Worm (Caenorhabditis elegans) whole organism, L3 larva: ENCODE data around the gene wago-10.

Source experiments
- R02D3.7 ChIP-seq: fragments of 150-350 bp; optimal IDR thresholded peaks from 2 replicates; lab custom pipeline; 2014; ENCODE audit warnings: missing biosample characterization, missing genetic modification characterization
- ZK546.5 ChIP-seq: sonication (generic microtip); optimal IDR thresholded peaks from 2 replicates; lab custom pipeline; 2017; ENCODE audit warnings: missing biosample characterization, missing genetic modification characterization
- ama-1 ChIP-seq: fragments of 150-350 bp; optimal IDR thresholded peaks from 2 replicates; lab custom pipeline; 2018
- ceh-16 ChIP-seq: sonication (generic microtip); optimal IDR thresholded peaks from 2 replicates; lab custom pipeline; 2017; ENCODE audit warnings: missing biosample characterization, missing genetic modification characterization
- ceh-28 ChIP-seq: fragments of 150-350 bp; optimal IDR thresholded peaks from 2 replicates; lab custom pipeline; 2014; ENCODE audit warnings: missing biosample characterization, missing genetic modification reagents, missing genetic modification characterization
- ceh-82 ChIP-seq: fragments of 150-350 bp; optimal IDR thresholded peaks from 2 replicates; lab custom pipeline; 2014; ENCODE audit warnings: missing biosample characterization, missing genetic modification characterization
- ceh-9 ChIP-seq: sonication (generic microtip); optimal IDR thresholded peaks from 2 replicates; lab custom pipeline; 2018; ENCODE audit warnings: missing biosample characterization, missing genetic modification characterization
- egl-27 ChIP-seq: sonication (generic microtip); optimal IDR thresholded peaks from 4 replicates; lab custom pipeline; 2017; ENCODE audit warnings: missing biosample characterization, missing genetic modification reagents, missing genetic modification characterization
- egl-5 ChIP-seq: fragments of 150-350 bp; optimal IDR thresholded peaks from 2 replicates; lab custom pipeline; 2017; ENCODE audit warnings: missing biosample characterization, missing genetic modification reagents, missing genetic modification characterization, inconsistent platforms
- elt-1 ChIP-seq: fragments of 150-350 bp; optimal IDR thresholded peaks from 2 replicates; lab custom pipeline; 2014; ENCODE audit warnings: missing biosample characterization, missing genetic modification characterization
- elt-2 ChIP-seq: sonication (generic microtip); optimal IDR thresholded peaks from 2 replicates; lab custom pipeline; 2016; ENCODE audit warnings: missing genetic modification reagents, mild to moderate bottlenecking, missing genetic modification characterization, missing compliant biosample characterization
- elt-3 ChIP-seq, 3 experiments: fragments of 150-350 bp in 1 of 3; sonication (generic microtip) in 2 of 3; optimal IDR thresholded peaks; 2 replicates in 2 of 3; 4 replicates in 1 of 3; lab custom pipeline; 2014 to 2017; ENCODE audit warnings: missing biosample characterization in 3 of 3, missing genetic modification characterization in 3 of 3
- eor-1 ChIP-seq, 2 experiments: fragments of 150-350 bp; optimal IDR thresholded peaks; 2 replicates each; lab custom pipeline; 2014 to 2018; ENCODE audit warnings: missing biosample characterization in 2 of 2, missing genetic modification characterization in 2 of 2
- fkh-2 ChIP-seq: fragments of 150-350 bp; optimal IDR thresholded peaks from 2 replicates; lab custom pipeline; 2014; ENCODE audit warnings: missing biosample characterization, missing genetic modification reagents, missing genetic modification characterization
- fos-1 ChIP-seq: fragments of 150-350 bp; optimal IDR thresholded peaks from 2 replicates; lab custom pipeline; 2014; ENCODE audit warnings: missing biosample characterization, missing genetic modification characterization
- hmg-11 ChIP-seq: sonication (generic microtip); optimal IDR thresholded peaks from 2 replicates; lab custom pipeline; 2016; ENCODE audit warnings: missing genetic modification characterization, missing compliant biosample characterization
- jun-1 ChIP-seq: fragments of 150-350 bp; optimal IDR thresholded peaks from 2 replicates; lab custom pipeline; 2014; ENCODE audit warnings: missing biosample characterization, missing genetic modification reagents, missing genetic modification characterization
- lin-15B ChIP-seq: fragments of 150-350 bp; optimal IDR thresholded peaks from 2 replicates; lab custom pipeline; 2014; ENCODE audit warnings: missing biosample characterization, missing genetic modification characterization
- lsy-12 ChIP-seq: sonication (generic microtip); optimal IDR thresholded peaks from 2 replicates; lab custom pipeline; 2016; ENCODE audit warnings: mild to moderate bottlenecking, missing genetic modification characterization, missing compliant biosample characterization
- nfya-1 ChIP-seq: sonication (generic microtip); optimal IDR thresholded peaks from 2 replicates; lab custom pipeline; 2017; ENCODE audit warnings: missing genetic modification characterization, mild to moderate bottlenecking, missing compliant biosample characterization, antibody characterized with exemption, moderate library complexity; ENCODE audit not compliant: insufficient read depth
- nhr-12 ChIP-seq: fragments of 150-350 bp; optimal IDR thresholded peaks from 2 replicates; lab custom pipeline; 2014; ENCODE audit warnings: missing biosample characterization, missing genetic modification characterization
- nhr-23 ChIP-seq: fragments of 150-350 bp; optimal IDR thresholded peaks from 2 replicates; lab custom pipeline; 2014; ENCODE audit warnings: missing biosample characterization, missing genetic modification reagents, missing genetic modification characterization
- nhr-25 ChIP-seq: sonication (generic microtip); optimal IDR thresholded peaks from 2 replicates; lab custom pipeline; 2017; ENCODE audit warnings: missing biosample characterization, missing genetic modification characterization
- nhr-43 ChIP-seq: sonication (generic microtip); optimal IDR thresholded peaks from 2 replicates; lab custom pipeline; 2016; ENCODE audit warnings: mild to moderate bottlenecking, missing genetic modification characterization, missing compliant biosample characterization; ENCODE audit not compliant: poor library complexity, severe bottlenecking
- nhr-76 ChIP-seq: fragments of 150-350 bp; sonication (generic microtip); optimal IDR thresholded peaks from 5 replicates; lab custom pipeline; 2014; ENCODE audit warnings: missing biosample characterization, missing genetic modification characterization
- pha-4 ChIP-seq: fragments of 150-350 bp; optimal IDR thresholded peaks from 2 replicates; lab custom pipeline; 2014; ENCODE audit warnings: missing biosample characterization, missing genetic modification reagents, missing genetic modification characterization
- pqm-1 ChIP-seq: fragments of 150-350 bp; optimal IDR thresholded peaks from 2 replicates; lab custom pipeline; 2017; ENCODE audit warnings: missing biosample characterization, missing genetic modification characterization, inconsistent platforms
- sea-2 ChIP-seq: fragments of 150-350 bp; sonication (generic microtip); optimal IDR thresholded peaks from 4 replicates; lab custom pipeline; 2014; ENCODE audit warnings: missing biosample characterization, missing genetic modification reagents, missing genetic modification characterization
- skn-1 ChIP-seq: fragments of 150-350 bp; optimal IDR thresholded peaks from 2 replicates; lab custom pipeline; 2014; ENCODE audit warnings: missing biosample characterization, missing genetic modification characterization
- snpc-4 ChIP-seq: fragments of 150-350 bp; optimal IDR thresholded peaks from 2 replicates; lab custom pipeline; 2014; ENCODE audit warnings: missing biosample characterization, missing genetic modification characterization
- ztf-11 ChIP-seq: fragments of 150-350 bp; optimal IDR thresholded peaks from 2 replicates; lab custom pipeline; 2014; ENCODE audit warnings: missing biosample characterization, missing genetic modification characterization

Gene wago-10

DNA sequence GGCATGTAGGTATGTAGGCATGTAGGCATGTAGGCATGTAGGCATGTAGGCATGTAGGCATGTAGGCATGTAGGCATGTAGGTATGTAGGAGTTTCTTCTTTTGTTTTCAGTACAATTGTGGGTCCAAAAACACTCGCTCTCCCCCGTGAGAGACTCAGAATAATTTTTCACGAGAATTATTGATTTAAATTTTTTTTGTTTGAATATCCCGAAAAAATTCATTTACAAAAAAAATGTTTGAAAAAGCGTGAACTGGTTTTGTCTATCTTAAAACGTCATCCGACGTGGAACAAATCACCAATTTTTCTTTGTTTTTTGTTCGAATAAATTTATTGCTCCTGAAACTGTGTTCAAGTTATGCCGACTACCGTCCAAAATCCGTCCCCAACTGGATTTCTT, at the start of gene wago-10:
TSS of gene wago-10 (plus strand) at position 301 of the 400 bp plus-strand sequence.
- no peak for TF ChIP-seq egl-27
- no peak for TF ChIP-seq ceh-9
- no peak for TF ChIP-seq elt-1
- TF ChIP-seq lin-15B (tag; lab: Kevin White, UChicago) = no peak
- TF ChIP-seq ZK546.5 (tag; lab: Kevin White, UChicago) = no peak
- TF ChIP-seq nhr-76 (tag; lab: Kevin White, UChicago) = no peak
- TF ChIP-seq nhr-23 (tag; lab: Kevin White, UChicago) = no peak
- TF ChIP-seq fos-1 (tag; lab: Kevin White, UChicago) = no peak
- no peak for TF ChIP-seq ceh-16 (tag; lab: Kevin White, UChicago)
- no peak for TF ChIP-seq elt-2 (tag; lab: Kevin White, UChicago)

DNA sequence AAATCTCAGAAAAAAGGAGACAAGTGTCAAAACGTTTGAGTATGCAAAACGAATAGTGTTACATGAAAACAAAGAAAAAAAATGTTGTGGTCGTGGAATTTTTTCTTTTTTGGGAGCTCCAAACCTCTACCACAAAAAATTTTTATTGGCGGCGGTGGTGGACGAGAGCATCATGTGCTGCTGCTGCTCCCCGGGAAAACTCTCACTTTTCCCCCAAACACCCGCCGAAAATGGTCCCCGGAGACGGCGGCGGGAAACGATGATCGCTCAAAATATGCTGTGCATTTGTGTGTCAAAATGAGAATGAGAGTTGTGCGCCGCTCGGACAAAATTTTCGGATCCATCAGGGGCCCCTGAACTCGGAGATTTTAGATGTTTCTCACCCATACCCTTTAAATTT, 47.4 kb upstream of the wago-10 start:
- TF ChIP-seq sea-2 (no peak), nhr-12 (tag; lab: Kevin White, UChicago) (no peak)

DNA sequence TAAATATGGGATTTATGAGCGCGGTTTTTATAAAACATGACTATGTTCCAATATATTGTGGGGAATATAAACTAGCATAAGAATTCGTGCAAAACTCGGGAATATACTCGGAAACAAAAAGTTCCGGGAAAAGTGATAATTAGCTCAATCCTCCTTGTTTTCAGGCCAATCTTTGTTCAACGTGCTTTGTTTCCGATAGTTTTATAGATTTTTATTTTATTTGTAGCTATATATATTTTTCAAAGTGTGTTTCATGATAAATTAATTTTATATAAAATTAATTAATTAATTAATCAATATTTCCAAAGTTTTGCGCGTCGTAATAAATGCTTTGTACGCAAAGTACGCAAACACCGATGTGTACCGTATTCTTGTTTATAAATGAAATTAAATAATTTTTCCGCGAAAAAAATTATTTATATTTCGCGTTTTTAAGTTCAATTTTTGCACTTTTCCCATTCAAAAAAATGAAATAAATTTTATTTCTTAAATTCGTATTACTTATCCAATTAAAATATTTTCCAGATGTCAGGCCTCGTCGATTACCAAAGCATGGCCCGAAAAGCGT, 45.7 kb upstream of the wago-10 start, which contains the start of gene F33E11.2:
TSS of gene F33E11.2 (plus strand) at position 524 of the 568 bp plus-strand sequence.
- TF ChIP-seq ceh-82 = no peak
- no peak for TF ChIP-seq lsy-12 (tag; lab: Kevin White, UChicago)
- TF ChIP-seq hmg-11 = no peak
- TF ChIP-seq nhr-12 (tag; lab: Kevin White, UChicago) = no peak
- no peak for TF ChIP-seq nhr-25 (tag; lab: Kevin White, UChicago)
- TF ChIP-seq elt-1 = no peak

DNA sequence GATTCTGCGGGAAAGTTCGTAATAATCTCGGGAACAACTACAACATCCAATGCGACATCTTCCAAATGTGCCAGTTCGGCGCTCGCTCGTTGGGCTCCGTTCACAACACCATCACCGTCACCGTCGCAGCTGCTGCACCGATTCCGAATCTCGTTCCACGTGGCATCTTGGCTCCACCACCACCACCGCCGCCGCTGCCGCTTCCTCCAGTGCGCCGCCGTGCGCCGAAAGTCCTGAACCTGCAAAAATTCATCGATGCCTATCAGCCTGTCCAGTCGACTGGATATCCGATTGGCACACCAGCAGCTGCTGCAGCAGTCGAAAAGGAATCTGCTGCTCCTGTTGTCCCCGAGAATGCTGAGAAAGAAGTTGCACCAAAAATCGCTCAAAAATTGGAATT, 44.8 kb upstream of the wago-10 start:
- no peak for TF ChIP-seq egl-5 (tag; lab: Kevin White, UChicago)
- TF ChIP-seq R02D3.7 (tag; lab: Kevin White, UChicago) = no peak
- no peak for TF ChIP-seq fkh-2 (tag; lab: Kevin White, UChicago)
- TF ChIP-seq eor-1 (tag; optimal IDR thresholded peaks at IDR 0.05; lab: Kevin White, UChicago) = no peak

DNA sequence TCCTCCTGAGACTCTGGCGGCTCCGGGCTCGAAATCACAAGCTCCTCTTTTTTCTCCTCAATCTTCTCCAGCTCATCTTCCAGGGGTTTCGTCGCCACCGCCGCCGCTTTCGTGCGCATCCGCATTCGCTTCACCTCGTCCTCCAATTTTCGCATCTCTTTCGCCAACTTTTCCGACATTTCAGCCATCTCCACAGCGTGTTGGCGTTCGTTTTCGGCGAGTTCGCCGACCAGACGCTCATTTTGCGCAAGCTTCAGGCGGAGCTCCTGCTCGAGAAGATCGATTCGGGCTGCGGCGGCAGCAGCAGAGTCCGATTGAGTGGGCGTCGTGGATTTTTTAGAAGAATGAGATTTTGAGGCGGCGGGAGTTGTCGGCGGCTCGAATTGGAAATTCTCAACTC, 40.0 kb upstream of the wago-10 start:
- no peak for TF ChIP-seq ZK546.5 (tag; lab: Kevin White, UChicago)
- TF ChIP-seq pha-4 (tag; lab: Kevin White, UChicago) = no peak
- TF ChIP-seq elt-2 (tag; lab: Kevin White, UChicago) = no peak
- TF ChIP-seq snpc-4 (tag; lab: Kevin White, UChicago) = no peak
- TF ChIP-seq elt-3 (tag; optimal IDR thresholded peaks at IDR 0.05; lab: Kevin White, UChicago) = no peak
- no peak for TF ChIP-seq skn-1
- no peak for TF ChIP-seq ceh-82
- no peak for TF ChIP-seq jun-1
- TF ChIP-seq lin-15B (tag; lab: Kevin White, UChicago) = no peak
- no peak for TF ChIP-seq fkh-2 (tag; lab: Kevin White, UChicago)
- no peak for TF ChIP-seq egl-27
- no peak for TF ChIP-seq pqm-1 (tag; lab: Kevin White, UChicago)
- no peak for TF ChIP-seq nhr-43 (tag; lab: Kevin White, UChicago)
- no peak for TF ChIP-seq ama-1 (lab: Kevin White, UChicago)
- TF ChIP-seq nfya-1 (tag; lab: Kevin White, UChicago) = no peak
- TF ChIP-seq ztf-11 (tag; lab: Kevin White, UChicago) = no peak
- TF ChIP-seq ceh-28 = no peak

DNA sequence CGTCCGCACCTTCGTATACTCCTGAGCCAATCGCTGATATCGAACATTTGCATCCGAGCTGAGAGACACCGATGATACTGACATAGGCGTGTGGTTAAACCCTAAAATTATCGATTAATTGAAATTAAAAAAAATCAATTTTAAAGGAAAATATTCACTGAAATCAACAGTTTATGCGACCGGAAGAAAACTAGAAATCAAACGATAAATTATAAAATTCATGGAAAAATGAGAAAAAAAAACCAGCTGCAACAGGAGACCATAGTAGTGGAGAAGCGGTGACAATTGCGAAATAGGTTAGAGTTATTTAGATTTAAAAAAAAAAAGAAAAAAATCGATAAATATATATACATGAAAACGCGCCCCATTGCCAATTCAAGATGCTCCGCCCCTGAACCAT, 38.6 kb upstream of the wago-10 start, which contains the start of gene F33E11.3:
TSS of gene F33E11.3 (minus strand) at position 101 of the 400 bp plus-strand sequence.
- TF ChIP-seq ceh-28 (peak; percentile 43), fkh-2 (tag; lab: Kevin White, UChicago) (no peak)
